Fruit fly (Drosophila melanogaster): ENCODE results near the gene CG16956.

DNA sequence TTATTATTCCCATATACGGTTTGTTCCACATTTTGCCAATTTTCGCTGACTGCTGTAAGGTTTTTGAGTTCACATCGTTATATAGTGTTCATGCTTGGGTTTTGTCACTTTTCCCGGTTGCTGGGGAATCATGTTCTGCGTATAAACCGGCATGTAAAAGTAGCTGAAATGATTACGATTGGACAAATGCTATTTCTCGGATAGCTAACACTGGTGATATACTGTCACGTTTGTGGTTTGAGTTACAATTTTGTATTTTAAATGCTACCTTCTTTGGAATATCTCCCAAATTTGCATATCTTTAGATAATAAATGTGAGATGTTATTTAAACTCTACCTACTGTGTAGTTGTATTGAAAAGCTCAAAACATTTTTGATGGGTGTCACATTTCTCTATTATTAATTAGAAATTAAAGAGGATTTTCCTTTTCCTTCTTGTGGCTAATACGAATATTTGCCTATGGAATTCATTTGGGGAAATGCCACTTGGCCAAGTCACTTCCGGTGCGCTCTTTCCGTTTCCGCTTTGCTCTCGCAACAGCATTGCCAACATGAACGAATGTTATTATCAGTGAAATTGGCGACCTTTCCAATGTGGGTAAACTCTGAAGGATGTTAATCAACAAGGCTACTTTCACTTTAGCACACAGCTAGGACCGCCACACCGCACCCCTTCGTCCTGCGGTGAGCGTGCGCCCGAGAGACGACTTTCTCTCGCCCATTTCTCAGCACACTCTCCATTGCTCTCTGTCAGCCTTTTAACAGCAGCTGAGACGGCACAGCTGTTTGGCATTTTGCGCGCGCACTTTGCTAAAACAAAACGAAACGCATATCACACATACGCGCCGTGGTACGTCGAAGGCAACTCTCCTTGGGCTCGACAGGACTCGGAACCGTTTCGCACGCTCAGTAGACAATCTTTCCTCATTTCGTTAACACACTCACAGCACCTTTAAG, at the start of gene CG16956, which contains the start of the genes CG42784 and CG43850:
- 0 out of 3 replicates have a peak, but pooled peaks have one; percentile 13 for TF ChIP-seq CG4496 (GFP tag; IDR thresholded peaks at IDR 0.05)
- no peak for TF ChIP-seq Pif1B (GFP tag; optimal IDR thresholded peaks at IDR 0.05)
- TF ChIP-seq CG34367 (tag; optimal IDR thresholded peaks at IDR 0.05) = no peak
- peak; percentile 10 for TF ChIP-seq CG14655 (GFP tag; optimal IDR thresholded peaks at IDR 0.05)
- no peak for TF ChIP-seq fd96Ca (GFP tag; IDR thresholded peaks at IDR 0.05)
- no peak for TF ChIP-seq CG10348 (GFP tag; IDR thresholded peaks at IDR 0.05)
- no peak for TF ChIP-seq CG9948 (tag; optimal IDR thresholded peaks at IDR 0.05)
- TF ChIP-seq CG8301 (tag; optimal IDR thresholded peaks at IDR 0.05) = no peak
- no peak for TF ChIP-seq EcR (GFP tag; optimal IDR thresholded peaks at IDR 0.05)
- TF ChIP-seq rn (GFP tag; IDR thresholded peaks at IDR 0.05) = no peak
